Fruit fly (Drosophila melanogaster): ENCODE results near the gene SIFaR.

The SIFaR gene

dm6 chr3R:21288462-21288861 is 5.3 kb downstream of the SIFaR start:
- TF ChIP-seq topi (GFP tag; optimal IDR thresholded peaks at IDR 0.05) (no peak), Hr4 (GFP tag; optimal IDR thresholded peaks at IDR 0.05) (peak; percentile 14), Sox15 (GFP tag; optimal IDR thresholded peaks at IDR 0.05) (no peak), CG1621 (tag; optimal IDR thresholded peaks at IDR 0.05) (no peak), CG32006 (GFP tag; optimal IDR thresholded peaks at IDR 0.05) (peak; percentile 32), vri (GFP tag; optimal IDR thresholded peaks at IDR 0.05) (no peak), CG11762 (GFP tag; optimal IDR thresholded peaks at IDR 0.05; ENCODE audit: insufficient read depth) (no peak), Ets96B (tag; optimal IDR thresholded peaks at IDR 0.05) (no peak), lz (GFP tag; optimal IDR thresholded peaks at IDR 0.05) (no peak), Hr38 (GFP tag; optimal IDR thresholded peaks at IDR 0.05) (no peak), Sox14 (GFP tag; optimal IDR thresholded peaks at IDR 0.05) (no peak), Blimp-1 (GFP tag; optimal IDR thresholded peaks at IDR 0.05) (no peak), CG6792 (GFP tag; optimal IDR thresholded peaks at IDR 0.05) (no peak), fd85E (GFP tag; optimal IDR thresholded peaks at IDR 0.05) (no peak), cyc (GFP tag; optimal IDR thresholded peaks at IDR 0.05) (no peak), CG6163 (GFP tag; IDR thresholded peaks at IDR 0.05) (no peak), spab (GFP tag; optimal IDR thresholded peaks at IDR 0.05) (no peak), CG31627 (GFP tag; optimal IDR thresholded peaks at IDR 0.05) (no peak), CG15336 (GFP tag; IDR thresholded peaks at IDR 0.05) (0 out of 2 replicates have a peak, but pooled peaks have one; percentile 30), eg (GFP tag; IDR thresholded peaks at IDR 0.05) (0 out of 3 replicates have a peak, but pooled peaks have one; percentile 15), Sox102F (GFP tag; optimal IDR thresholded peaks at IDR 0.05) (no peak), CG9139 (GFP tag; optimal IDR thresholded peaks at IDR 0.05) (no peak), Ets21C (GFP tag; optimal IDR thresholded peaks at IDR 0.05) (no peak), Eip78C (GFP tag) (no peak), Gug (GFP tag; IDR thresholded peaks at IDR 0.05) (no peak), Met (GFP tag; optimal IDR thresholded peaks at IDR 0.05) (no peak), fkh (GFP tag; optimal IDR thresholded peaks at IDR 0.05) (no peak), Lpt (GFP tag; optimal IDR thresholded peaks at IDR 0.05) (no peak), salr (GFP tag; optimal IDR thresholded peaks at IDR 0.05) (no peak), Eip93F (GFP tag; optimal IDR thresholded peaks at IDR 0.05) (no peak), CG6854 (GFP tag; optimal IDR thresholded peaks at IDR 0.05) (no peak)

DNA sequence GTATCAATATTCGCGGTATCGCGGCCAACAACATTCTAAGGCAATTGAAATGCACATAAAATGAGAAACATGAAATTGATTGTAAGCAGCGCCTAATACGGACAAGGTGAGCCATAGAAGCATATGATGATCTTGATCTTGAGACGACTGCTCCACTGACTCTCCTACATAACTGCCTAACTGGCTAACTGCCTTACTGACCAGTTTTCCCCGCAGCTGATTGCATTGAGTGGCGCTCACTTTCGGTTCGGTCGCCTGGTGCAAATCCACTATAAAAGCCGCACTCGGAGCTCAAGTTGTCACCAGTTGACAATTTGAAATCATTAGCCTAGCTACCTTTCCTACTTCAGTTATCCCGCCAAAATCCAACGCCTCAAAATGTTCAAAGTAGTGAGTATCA is 10.9 kb downstream of the SIFaR start, which contains the start of gene CG17298:
Gene CG17298 (plus strand): TSS at position 301 of the 400 bp plus-strand sequence.
- TF ChIP-seq CG34406 (GFP tag; optimal IDR thresholded peaks at IDR 0.05) = no peak
- no peak for TF ChIP-seq CG1621 (tag; optimal IDR thresholded peaks at IDR 0.05)
- no peak for TF ChIP-seq Hr4 (GFP tag; optimal IDR thresholded peaks at IDR 0.05)
- no peak for TF ChIP-seq Ets21C (GFP tag; optimal IDR thresholded peaks at IDR 0.05)
- TF ChIP-seq dsx (GFP tag; optimal IDR thresholded peaks at IDR 0.05; ENCODE audit: poor library complexity, severe bottlenecking) = no peak
- TF ChIP-seq dac (GFP tag; optimal IDR thresholded peaks at IDR 0.05) = no peak

DNA sequence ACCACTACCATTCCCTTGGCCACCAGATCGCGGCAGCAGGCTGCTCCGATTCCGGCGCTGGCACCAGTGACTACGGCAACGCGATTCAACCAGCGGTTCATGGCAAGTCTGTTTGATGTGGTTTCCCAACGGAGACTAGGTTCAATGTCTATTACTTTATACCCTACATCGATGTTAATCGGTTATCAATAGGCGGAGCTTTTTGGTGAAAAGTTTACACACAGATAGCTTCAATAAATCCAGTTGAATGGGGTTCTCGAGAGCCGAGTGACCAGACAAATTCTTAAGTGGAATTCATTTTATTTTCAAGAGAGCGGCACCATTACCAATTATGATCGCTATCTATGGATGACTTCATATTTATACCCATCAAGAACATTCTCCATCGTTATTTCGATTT is 17.7 kb downstream of the SIFaR start, which contains the start of gene CG3301:
Gene CG3301 (minus strand): TSS at position 139 of the 400 bp plus-strand sequence.
- peak; percentile 77 for TF ChIP-seq svp (GFP tag)
- no peak for TF ChIP-seq CG4318 (GFP tag; optimal IDR thresholded peaks at IDR 0.05)

DNA sequence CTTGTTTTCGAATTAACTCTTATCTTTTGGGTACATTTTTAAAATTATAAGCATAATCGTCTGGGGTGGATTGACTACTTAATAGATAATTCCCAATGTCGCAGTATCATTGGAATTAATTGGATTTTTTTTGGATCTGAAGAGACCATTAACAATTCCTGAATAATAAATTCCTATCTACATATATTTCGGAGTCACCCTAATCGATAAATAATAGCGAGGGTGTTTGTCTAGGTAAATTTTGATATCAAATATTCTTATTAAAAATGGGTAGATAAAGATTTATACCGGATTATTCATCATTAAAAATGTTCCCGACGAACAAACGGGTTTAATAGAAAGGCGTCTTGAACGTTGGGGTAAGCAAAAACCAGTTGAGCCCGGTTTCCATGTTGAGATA is 18.9 kb downstream of the SIFaR start:
- TF ChIP-seq CG6808 (GFP tag; optimal IDR thresholded peaks at IDR 0.05) = no peak
- TF ChIP-seq Blimp-1 (GFP tag; optimal IDR thresholded peaks at IDR 0.05) = no peak
- TF ChIP-seq cyc (GFP tag; optimal IDR thresholded peaks at IDR 0.05) = no peak
- TF ChIP-seq Eip78C (GFP tag) = peak; percentile 51
- TF ChIP-seq Sox14 (GFP tag; optimal IDR thresholded peaks at IDR 0.05) = no peak
- TF ChIP-seq CG31627 (GFP tag; optimal IDR thresholded peaks at IDR 0.05) = no peak
- TF ChIP-seq fd59A (GFP tag; optimal IDR thresholded peaks at IDR 0.05) = no peak

Data from whole organism, prepupa.